Fruit fly (Drosophila melanogaster): ENCODE measurements around the gene klu.

The klu gene

dm6 chr3L:11009000-11009794 is at the start of gene klu:
Gene klu (minus strand): TSS chr3L:11009188.
- TF ChIP-seq CG4496 (GFP tag; IDR thresholded peaks at IDR 0.05): peak; percentile 90
- peak; percentile 26 for TF ChIP-seq Pif1B (GFP tag; optimal IDR thresholded peaks at IDR 0.05)
- TF ChIP-seq CG15710 (tag; optimal IDR thresholded peaks at IDR 0.05): peak; percentile 46
- TF ChIP-seq CG8301 (tag; optimal IDR thresholded peaks at IDR 0.05): peak; percentile 49
- peak; percentile 34 for TF ChIP-seq EcR (GFP tag; optimal IDR thresholded peaks at IDR 0.05)
- peak; percentile 65 for TF ChIP-seq CG13204 (GFP tag; optimal IDR thresholded peaks at IDR 0.05)
- peak; percentile 43 for TF ChIP-seq Pif1A (GFP tag; optimal IDR thresholded peaks at IDR 0.05)
- peak; percentile 63 for TF ChIP-seq CG14655 (GFP tag; optimal IDR thresholded peaks at IDR 0.05)
- peak; percentile 40 for TF ChIP-seq CG8159 (tag; optimal IDR thresholded peaks at IDR 0.05)
- peak; percentile 84 for TF ChIP-seq Ets98B (GFP tag; IDR thresholded peaks at IDR 0.05)
- TF ChIP-seq rn (GFP tag; IDR thresholded peaks at IDR 0.05): peak; percentile 28; the same call in 1 of the 2 replicates
- TF ChIP-seq D1 (tag; optimal IDR thresholded peaks at IDR 0.05): no peak
- TF ChIP-seq CG32121 (GFP tag; IDR thresholded peaks at IDR 0.05): peak; percentile 80
- TF ChIP-seq CG17806 (tag; optimal IDR thresholded peaks at IDR 0.05): peak; percentile 27
- peak; percentile 30 for TF ChIP-seq Snoo (tag; optimal IDR thresholded peaks at IDR 0.05)
- TF ChIP-seq CG10348 (GFP tag; IDR thresholded peaks at IDR 0.05): no peak
- peak; percentile 17 for TF ChIP-seq CG9948 (tag; optimal IDR thresholded peaks at IDR 0.05)
- TF ChIP-seq gl (tag; optimal IDR thresholded peaks at IDR 0.05): peak; percentile 65
- peak; percentile 44 for TF ChIP-seq CG34367 (tag; optimal IDR thresholded peaks at IDR 0.05)
- TF ChIP-seq CG12605 (GFP tag; IDR thresholded peaks at IDR 0.05): peak; percentile 80
- TF ChIP-seq fd96Ca (GFP tag; IDR thresholded peaks at IDR 0.05): peak; percentile 87

- TF ChIP-seq CG8301 (tag; optimal IDR thresholded peaks at IDR 0.05) (no peak), Pif1B (GFP tag; optimal IDR thresholded peaks at IDR 0.05) (no peak), EcR (GFP tag; optimal IDR thresholded peaks at IDR 0.05) (no peak), CG17806 (tag; optimal IDR thresholded peaks at IDR 0.05) (no peak), Pif1A (GFP tag; optimal IDR thresholded peaks at IDR 0.05) (no peak), CG9948 (tag; optimal IDR thresholded peaks at IDR 0.05) (no peak), Ets98B (GFP tag; IDR thresholded peaks at IDR 0.05) (no peak), CG8159 (tag; optimal IDR thresholded peaks at IDR 0.05) (no peak), Snoo (tag; optimal IDR thresholded peaks at IDR 0.05) (no peak), gl (tag; optimal IDR thresholded peaks at IDR 0.05) (no peak)
Measured at dm6 chr3L:11053843-11054242, 44.9 kb upstream of the klu start, which contains the start of gene CG7888. Gene CG7888 (plus strand): TSS chr3L:11054035.

dm6 chr3L:11052760-11053259 is 43.8 kb upstream of the klu start:
- TF ChIP-seq fd96Ca (GFP tag; IDR thresholded peaks at IDR 0.05) (0 out of 3 replicates have a peak, but pooled peaks have one; percentile 13), Pif1B (GFP tag; optimal IDR thresholded peaks at IDR 0.05) (peak; percentile 15), EcR (GFP tag; optimal IDR thresholded peaks at IDR 0.05) (no peak), CG15710 (tag; optimal IDR thresholded peaks at IDR 0.05) (no peak), CG12605 (GFP tag; IDR thresholded peaks at IDR 0.05) (no peak), CG8301 (tag; optimal IDR thresholded peaks at IDR 0.05) (no peak), CG10348 (GFP tag; IDR thresholded peaks at IDR 0.05) (no peak), Pif1A (GFP tag; optimal IDR thresholded peaks at IDR 0.05) (peak; percentile 28), D1 (tag; optimal IDR thresholded peaks at IDR 0.05) (no peak), CG32121 (GFP tag; IDR thresholded peaks at IDR 0.05) (peak; percentile 62; the same call in 1 of the 2 replicates), Ets98B (GFP tag; IDR thresholded peaks at IDR 0.05) (peak; percentile 58; the same call in 1 of the 2 replicates), CG4496 (GFP tag; IDR thresholded peaks at IDR 0.05) (peak; percentile 60; the same call in 2 of the 3 replicates)

dm6 chr3L:11051271-11051670 is 42.3 kb upstream of the klu start, which contains the start of gene CG43693:
Gene CG43693 (minus strand): TSS chr3L:11051371.
- no peak for TF ChIP-seq EcR (GFP tag; optimal IDR thresholded peaks at IDR 0.05)
- TF ChIP-seq Snoo (tag; optimal IDR thresholded peaks at IDR 0.05): no peak
- no peak for TF ChIP-seq CG15710 (tag; optimal IDR thresholded peaks at IDR 0.05)
- no peak for TF ChIP-seq CG32121 (GFP tag; IDR thresholded peaks at IDR 0.05)
- TF ChIP-seq CG8301 (tag; optimal IDR thresholded peaks at IDR 0.05): no peak
- TF ChIP-seq CG14655 (GFP tag; optimal IDR thresholded peaks at IDR 0.05): no peak
- TF ChIP-seq D1 (tag; optimal IDR thresholded peaks at IDR 0.05): no peak
- no peak for TF ChIP-seq CG10348 (GFP tag; IDR thresholded peaks at IDR 0.05)
- no peak for TF ChIP-seq CG13204 (GFP tag; optimal IDR thresholded peaks at IDR 0.05)
- TF ChIP-seq fd96Ca (GFP tag; IDR thresholded peaks at IDR 0.05): no peak
- no peak for TF ChIP-seq CG8159 (tag; optimal IDR thresholded peaks at IDR 0.05)
- no peak for TF ChIP-seq rn (GFP tag; IDR thresholded peaks at IDR 0.05)
- no peak for TF ChIP-seq Pif1A (GFP tag; optimal IDR thresholded peaks at IDR 0.05)
- no peak for TF ChIP-seq gl (tag; optimal IDR thresholded peaks at IDR 0.05)
- TF ChIP-seq CG4496 (GFP tag; IDR thresholded peaks at IDR 0.05): no peak
- TF ChIP-seq CG17806 (tag; optimal IDR thresholded peaks at IDR 0.05): no peak
- TF ChIP-seq Pif1B (GFP tag; optimal IDR thresholded peaks at IDR 0.05): no peak
- TF ChIP-seq CG12605 (GFP tag; IDR thresholded peaks at IDR 0.05): no peak
- no peak for TF ChIP-seq Ets98B (GFP tag; IDR thresholded peaks at IDR 0.05)
- TF ChIP-seq CG9948 (tag; optimal IDR thresholded peaks at IDR 0.05): no peak

- no peak for TF ChIP-seq CG9948 (tag; optimal IDR thresholded peaks at IDR 0.05)
- 0 out of 2 replicates have a peak, but pooled peaks have one; percentile 12 for TF ChIP-seq CG32121 (GFP tag; IDR thresholded peaks at IDR 0.05)
Measured at dm6 chr3L:11049414-11049813, 40.4 kb upstream of the klu start.

Data from whole organism, pupa.